Fruit fly (Drosophila melanogaster): ENCODE results near the gene CG7017.

The CG7017 gene

DNA sequence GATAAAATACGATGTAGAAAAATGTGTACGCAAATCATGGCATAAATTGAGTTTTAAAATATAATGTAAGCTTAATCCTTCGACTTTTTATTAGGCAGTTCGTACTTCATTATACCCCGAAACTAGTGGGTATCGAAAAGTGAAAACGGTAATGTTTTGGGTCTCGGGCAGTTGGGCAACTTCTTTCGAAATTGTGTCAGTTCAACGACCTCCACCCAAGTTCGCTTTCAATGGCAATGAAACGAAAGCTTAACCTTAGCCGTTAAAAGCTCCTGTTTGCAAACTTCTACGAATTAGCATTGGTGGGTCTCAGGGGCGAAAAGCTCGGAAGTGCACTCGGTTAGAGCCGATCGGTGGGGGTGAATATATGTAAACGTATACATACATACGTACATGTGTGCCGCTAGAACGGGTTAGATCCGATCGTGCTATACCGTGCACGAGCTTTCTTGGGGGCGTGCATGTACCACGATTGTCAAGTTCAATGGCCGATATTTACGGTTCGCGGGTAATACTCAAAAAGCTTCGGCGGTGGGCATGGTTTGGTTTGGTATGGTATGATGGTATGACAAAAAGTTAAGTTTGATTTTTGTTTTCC, 18.4 kb upstream of the CG7017 start (continued):
- TF ChIP-seq pum (GFP tag; optimal IDR thresholded peaks at IDR 0.05): no peak
- no peak for TF ChIP-seq NC2β (GFP tag; optimal IDR thresholded peaks at IDR 0.05)
- peak; percentile 43 for TF ChIP-seq cwo (GFP tag; optimal IDR thresholded peaks at IDR 0.05)
- peak; percentile 62 for TF ChIP-seq CG34224 (GFP tag; IDR thresholded peaks at IDR 0.05; ENCODE audit: partially characterized antibody)
- TF ChIP-seq org-1 (GFP tag; optimal IDR thresholded peaks at IDR 0.05): no peak
- TF ChIP-seq rib (GFP tag; IDR thresholded peaks at IDR 0.05): peak; percentile 33; the same call in 1 of the 2 replicates
- TF ChIP-seq dpn (GFP tag; optimal IDR thresholded peaks at IDR 0.05): no peak
- no peak for TF ChIP-seq CG10959 (GFP tag; IDR thresholded peaks at IDR 0.05)
- no peak for TF ChIP-seq Aef1 (GFP tag; IDR thresholded peaks at IDR 0.05)
- peak in 1 of 2 experiments; percentile 23 for TF ChIP-seq bsh (GFP tag; optimal IDR thresholded peaks at IDR 0.05)
- TF ChIP-seq cato (GFP tag; optimal IDR thresholded peaks at IDR 0.05; ENCODE audit: borderline replicate concordance): no peak
- no peak for TF ChIP-seq CG4404 (GFP tag; IDR thresholded peaks at IDR 0.05)
- no peak for TF ChIP-seq dimm (GFP tag; IDR thresholded peaks at IDR 0.05)
- no peak for TF ChIP-seq twi (tag; optimal IDR thresholded peaks at IDR 0.05)
- TF ChIP-seq tap (tag; optimal IDR thresholded peaks at IDR 0.05): no peak
- TF ChIP-seq tgo (GFP tag; IDR thresholded peaks at IDR 0.05): no peak
- no peak for TF ChIP-seq gce (GFP tag; IDR thresholded peaks at IDR 0.05)
- no peak for TF ChIP-seq NK7.1 (GFP tag; optimal IDR thresholded peaks at IDR 0.05)
- TF ChIP-seq CG10147 (GFP tag; optimal IDR thresholded peaks at IDR 0.05): no peak
- no peak for TF ChIP-seq CG7786 (GFP tag; optimal IDR thresholded peaks at IDR 0.05)
- no peak for TF ChIP-seq Ravus (GFP tag; IDR thresholded peaks at IDR 0.05)
- 0 out of 3 replicates have a peak, but pooled peaks have one; percentile 43 for TF ChIP-seq CG16813 (GFP tag; IDR thresholded peaks at IDR 0.05; ENCODE audit: partially characterized antibody)
- no peak for TF ChIP-seq ara (GFP tag; IDR thresholded peaks at IDR 0.05)
- no peak for TF ChIP-seq CG12769 (tag; optimal IDR thresholded peaks at IDR 0.05)
- TF ChIP-seq Poxn (GFP tag; IDR thresholded peaks at IDR 0.05): no peak
- no peak for TF ChIP-seq CG8359 (GFP tag; optimal IDR thresholded peaks at IDR 0.05; ENCODE audit: borderline replicate concordance)
- TF ChIP-seq CG15073 (GFP tag; optimal IDR thresholded peaks at IDR 0.05): no peak
- no peak for TF ChIP-seq CG10565 (GFP tag; optimal IDR thresholded peaks at IDR 0.05)
- no peak for TF ChIP-seq trh (GFP tag; optimal IDR thresholded peaks at IDR 0.05)
- TF ChIP-seq CG10274 (GFP tag; optimal IDR thresholded peaks at IDR 0.05): no peak
- TF ChIP-seq CG7357 (GFP tag; IDR thresholded peaks at IDR 0.05): no peak
- 0 out of 2 replicates have a peak, but pooled peaks have one; percentile 21 for TF ChIP-seq vvl (GFP tag; IDR thresholded peaks at IDR 0.05)
- TF ChIP-seq Lhr (GFP tag; optimal IDR thresholded peaks at IDR 0.05): no peak
- TF ChIP-seq CG5180 (GFP tag; optimal IDR thresholded peaks at IDR 0.05): peak; percentile 69
- no peak for TF ChIP-seq ERR (GFP tag; optimal IDR thresholded peaks at IDR 0.05)
- TF ChIP-seq Bgb (GFP tag; IDR thresholded peaks at IDR 0.05; ENCODE audit: partially characterized antibody): no peak; the same call in 1 of the 2 replicates
- no peak for TF ChIP-seq pros (GFP tag; optimal IDR thresholded peaks at IDR 0.05)
- no peak for TF ChIP-seq otp (GFP tag; IDR thresholded peaks at IDR 0.05)
- no peak for TF ChIP-seq H2.0 (GFP tag; IDR thresholded peaks at IDR 0.05)
- TF ChIP-seq sens (GFP tag): peak; percentile 46
- TF ChIP-seq pho (GFP tag; optimal IDR thresholded peaks at IDR 0.05): no peak
- TF ChIP-seq Hand (GFP tag; optimal IDR thresholded peaks at IDR 0.05): no peak
- no peak for TF ChIP-seq Stat92E (GFP tag; optimal IDR thresholded peaks at IDR 0.05)
- no peak for TF ChIP-seq Dfd (GFP tag; optimal IDR thresholded peaks at IDR 0.05)
- TF ChIP-seq sisA (GFP tag; IDR thresholded peaks at IDR 0.05): no peak
- TF ChIP-seq gem (tag; optimal IDR thresholded peaks at IDR 0.05): no peak
- TF ChIP-seq Lim3 (GFP tag; IDR thresholded peaks at IDR 0.05): no peak
- TF ChIP-seq CG12236 (GFP tag; optimal IDR thresholded peaks at IDR 0.05): no peak
- no peak for TF ChIP-seq tin (GFP tag; optimal IDR thresholded peaks at IDR 0.05)
- peak; percentile 43 for TF ChIP-seq bigmax (GFP tag; optimal IDR thresholded peaks at IDR 0.05)
- TF ChIP-seq CG3065 (GFP tag; optimal IDR thresholded peaks at IDR 0.05): no peak

Measured in whole organism, embryonic.